Worm (Caenorhabditis elegans) whole organism, young adult: ENCODE measurements around the gene W07G4.1.

Experiments used
- B0336.3 ChIP-seq: fragments of 200-800 bp; sonication (Bioruptor generic); IDR thresholded peaks from 2 replicates; pipeline ENCODE4 v1.3.6; 2022; ENCODE audit warnings: missing genetic modification characterization, missing compliant biosample characterization
- F22D6.2 ChIP-seq: sonication (generic microtip); optimal IDR thresholded peaks from 2 replicates; lab custom pipeline; 2016; ENCODE audit warnings: mild to moderate bottlenecking, missing genetic modification characterization, missing compliant biosample characterization
- F37B4.10 ChIP-seq: fragments of 200-800 bp; sonication (Bioruptor generic); IDR thresholded peaks from 2 replicates; pipeline ENCODE4 v1.3.6; 2022; ENCODE audit warnings: missing genetic modification characterization, missing compliant biosample characterization
- F55B11.4 ChIP-seq: sonication (generic microtip); optimal IDR thresholded peaks from 2 replicates; lab custom pipeline; 2016; ENCODE audit warnings: missing compliant biosample characterization, missing genetic modification characterization, borderline replicate concordance; ENCODE audit not compliant: insufficient read depth
- F57A8.1 ChIP-seq: fragments of 200-800 bp; sonication (Bioruptor generic); optimal IDR thresholded peaks from 2 replicates; lab custom pipeline; 2018; ENCODE audit warnings: mild to moderate bottlenecking, missing genetic modification characterization, moderate library complexity, missing compliant biosample characterization
- K12H6.12 ChIP-seq: fragments of 200-800 bp; sonication (Bioruptor generic); optimal IDR thresholded peaks from 2 replicates; lab custom pipeline; 2018; ENCODE audit warnings: mild to moderate bottlenecking, missing genetic modification characterization, missing compliant biosample characterization
- Y53G8AR.9 ChIP-seq: fragments of 200-800 bp; sonication (Bioruptor generic); conservative IDR thresholded peaks from 2 replicates; pipeline ENCODE4 v1.3.6; 2022; ENCODE audit warnings: missing genetic modification reagents, missing genetic modification characterization, missing compliant biosample characterization
- Y56A3A.18 ChIP-seq: fragments of 200-800 bp; sonication (Bioruptor generic); IDR thresholded peaks from 2 replicates; pipeline ENCODE4 v1.3.6; 2022; ENCODE audit warnings: missing genetic modification reagents, missing genetic modification characterization, missing compliant biosample characterization
- Y95B8A.8 ChIP-seq: fragments of 200-800 bp; sonication (Bioruptor generic); IDR thresholded peaks from 2 replicates; pipeline ENCODE4 v1.3.6; 2022; ENCODE audit warnings: missing genetic modification reagents, missing genetic modification characterization, missing compliant biosample characterization
- aptf-2 ChIP-seq: fragments of 200-800 bp; sonication (Bioruptor generic); conservative IDR thresholded peaks from 2 replicates; pipeline ENCODE4 v1.3.6; 2022; ENCODE audit warnings: missing genetic modification reagents, missing genetic modification characterization, missing compliant biosample characterization
- aptf-3 ChIP-seq: fragments of 200-800 bp; sonication (Bioruptor generic); IDR thresholded peaks from 2 replicates; pipeline ENCODE4 v1.3.6; 2022; ENCODE audit warnings: missing genetic modification characterization, missing compliant biosample characterization
- attf-3 ChIP-seq: fragments of 200-800 bp; sonication (Bioruptor generic); conservative IDR thresholded peaks from 2 replicates; pipeline ENCODE4 v1.3.6; 2022; ENCODE audit warnings: missing genetic modification reagents, missing genetic modification characterization, missing compliant biosample characterization
- bed-1 ChIP-seq: fragments of 200-800 bp; sonication (Bioruptor generic); IDR thresholded peaks from 2 replicates; pipeline ENCODE4 v1.3.6; 2022; ENCODE audit warnings: missing genetic modification reagents, missing genetic modification characterization, missing compliant biosample characterization
- cebp-1 ChIP-seq, 2 experiments: fragments of 200-800 bp in 1 of 2; sonication (Bioruptor generic) in 1 of 2; sonication (generic microtip) in 1 of 2; IDR thresholded peaks in 1 of 2; optimal IDR thresholded peaks in 1 of 2; 2 replicates each; pipeline versions ENCODE4 v1.3.6 to Lab custom; 2017 to 2022; ENCODE audit warnings: missing compliant biosample characterization in 2 of 2, missing genetic modification characterization in 2 of 2, mild to moderate bottlenecking in 1 of 2, missing genetic modification reagents in 1 of 2, moderate library complexity in 1 of 2
- cebp-2 ChIP-seq: fragments of 200-800 bp; sonication (Bioruptor generic); IDR thresholded peaks from 2 replicates; pipeline ENCODE4 v1.3.6; 2022; ENCODE audit warnings: missing genetic modification characterization, missing compliant biosample characterization
- ceh-27 ChIP-seq: fragments of 200-800 bp; sonication (Bioruptor generic); optimal IDR thresholded peaks from 2 replicates; lab custom pipeline; 2018; ENCODE audit warnings: mild to moderate bottlenecking, missing genetic modification characterization, moderate library complexity, missing compliant biosample characterization
- ceh-40 ChIP-seq: fragments of 200-800 bp; sonication (Bioruptor generic); IDR thresholded peaks from 2 replicates; pipeline ENCODE4 v1.3.6; 2022; ENCODE audit warnings: missing genetic modification characterization, missing compliant biosample characterization
- dpff-1 ChIP-seq: sonication (generic microtip); optimal IDR thresholded peaks from 2 replicates; lab custom pipeline; 2017; ENCODE audit warnings: mild to moderate bottlenecking, missing genetic modification characterization, missing compliant biosample characterization
- dpl-1 ChIP-seq: fragments of 150-350 bp; optimal IDR thresholded peaks from 2 replicates; lab custom pipeline; 2014; ENCODE audit warnings: missing biosample characterization, missing genetic modification reagents, missing genetic modification characterization
- egl-44 ChIP-seq: fragments of 200-800 bp; sonication (Bioruptor generic); IDR thresholded peaks from 2 replicates; pipeline ENCODE4 v1.3.6; 2022; ENCODE audit warnings: missing genetic modification reagents, missing genetic modification characterization, missing compliant biosample characterization
- ets-4 ChIP-seq: fragments of 200-800 bp; sonication (Bioruptor generic); optimal IDR thresholded peaks from 2 replicates; lab custom pipeline; 2018; ENCODE audit warnings: mild to moderate bottlenecking, missing genetic modification characterization, missing compliant biosample characterization
- hlh-12 ChIP-seq: sonication (generic microtip); optimal IDR thresholded peaks from 2 replicates; lab custom pipeline; 2016; ENCODE audit warnings: missing genetic modification characterization, missing compliant biosample characterization
- hmg-1.2 ChIP-seq: fragments of 200-800 bp; sonication (Bioruptor generic); IDR thresholded peaks from 2 replicates; pipeline ENCODE4 v1.3.6; 2022; ENCODE audit warnings: missing genetic modification reagents, missing genetic modification characterization, missing compliant biosample characterization
- hrde-1 ChIP-seq: sonication (generic microtip); optimal IDR thresholded peaks from 2 replicates; lab custom pipeline; 2016; ENCODE audit warnings: missing genetic modification characterization, mild to moderate bottlenecking, missing compliant biosample characterization, moderate library complexity, missing genotype, missing genetic modification reagents, borderline replicate concordance
- hsf-1 ChIP-seq: fragments of 200-800 bp; sonication (Bioruptor generic); IDR thresholded peaks from 2 replicates; pipeline ENCODE4 v1.3.6; 2022; ENCODE audit warnings: missing genetic modification reagents, missing genetic modification characterization, missing compliant biosample characterization
- lin-54 ChIP-seq: fragments of 200-800 bp; sonication (Bioruptor generic); optimal IDR thresholded peaks from 2 replicates; lab custom pipeline; 2018; ENCODE audit warnings: mild to moderate bottlenecking, missing genetic modification characterization, missing compliant biosample characterization
- lir-1 ChIP-seq: fragments of 200-800 bp; sonication (Bioruptor generic); conservative IDR thresholded peaks from 2 replicates; pipeline ENCODE4 v1.3.6; 2022; ENCODE audit warnings: missing genetic modification reagents, missing genetic modification characterization, missing compliant biosample characterization
- madf-3 ChIP-seq: fragments of 200-800 bp; sonication (Bioruptor generic); IDR thresholded peaks from 2 replicates; pipeline ENCODE4 v1.3.6; 2022; ENCODE audit warnings: missing genetic modification reagents, missing genetic modification characterization, missing compliant biosample characterization
- madf-6 ChIP-seq: fragments of 200-800 bp; sonication (Bioruptor generic); IDR thresholded peaks from 2 replicates; pipeline ENCODE4 v1.3.6; 2022; ENCODE audit warnings: missing genetic modification reagents, missing genetic modification characterization, missing compliant biosample characterization
- madf-8 ChIP-seq: fragments of 200-800 bp; sonication (Bioruptor generic); conservative IDR thresholded peaks from 2 replicates; pipeline ENCODE4 v1.3.6; 2022; ENCODE audit warnings: missing genetic modification reagents, missing genetic modification characterization, missing compliant biosample characterization
- mes-4 ChIP-seq: sonication (generic microtip); optimal IDR thresholded peaks from 2 replicates; lab custom pipeline; 2016; ENCODE audit warnings: missing genotype, missing genetic modification characterization, missing compliant biosample characterization
- nfya-1 ChIP-seq: sonication (generic microtip); optimal IDR thresholded peaks from 2 replicates; lab custom pipeline; 2017; ENCODE audit warnings: antibody characterized with exemption, missing compliant biosample characterization, missing genetic modification characterization, borderline replicate concordance; ENCODE audit not compliant: insufficient read depth
- nfya-2 ChIP-seq: fragments of 200-800 bp; sonication (Bioruptor generic); IDR thresholded peaks from 2 replicates; pipeline ENCODE4 v1.3.6; 2022; ENCODE audit warnings: missing genetic modification reagents, missing genetic modification characterization, missing compliant biosample characterization
- nhr-120 ChIP-seq: fragments of 200-800 bp; sonication (Bioruptor generic); IDR thresholded peaks from 2 replicates; pipeline ENCODE4 v1.3.6; 2022; ENCODE audit warnings: missing genetic modification characterization, missing compliant biosample characterization
- pbrm-1 ChIP-seq: fragments of 200-800 bp; sonication (Bioruptor generic); IDR thresholded peaks from 2 replicates; pipeline ENCODE4 v1.3.6; 2022; ENCODE audit warnings: missing genetic modification reagents, missing genetic modification characterization, missing compliant biosample characterization
- rpc-1 ChIP-seq, 2 experiments: fragments of 150-350 bp in 1 of 2; sonication (generic microtip) in 1 of 2; optimal IDR thresholded peaks; 2 replicates each; lab custom pipeline; 2014 to 2018; ENCODE audit warnings: missing biosample characterization in 1 of 2, missing genetic modification characterization in 1 of 2, missing genetic modification reagents in 1 of 2, missing genotype in 1 of 2
- sea-2 ChIP-seq: fragments of 200-800 bp; sonication (Bioruptor generic); IDR thresholded peaks from 2 replicates; pipeline ENCODE4 v1.3.6; 2022; ENCODE audit warnings: missing genetic modification characterization, missing compliant biosample characterization
- snpc-1.1 ChIP-seq: sonication (generic microtip); optimal IDR thresholded peaks from 2 replicates; lab custom pipeline; 2017; ENCODE audit warnings: missing genetic modification characterization, mild to moderate bottlenecking, missing compliant biosample characterization, antibody characterized with exemption, moderate library complexity, missing genotype, missing genetic modification reagents; ENCODE audit not compliant: insufficient read depth
- snpc-4 ChIP-seq, 5 experiments: fragments of 150-350 bp in 1 of 5; sonication (generic microtip) in 4 of 5; optimal IDR thresholded peaks; 2 replicates each; lab custom pipeline; 2014 to 2018; ENCODE audit warnings: missing genetic modification characterization in 5 of 5, missing biosample characterization in 3 of 5, antibody characterized with exemption in 2 of 5, mild to moderate bottlenecking in 2 of 5, missing compliant biosample characterization in 2 of 5, missing genotype in 2 of 5, moderate library complexity in 2 of 5, missing genetic modification reagents in 1 of 5
- tlf-1 ChIP-seq: fragments of 200-800 bp; sonication (Bioruptor generic); optimal IDR thresholded peaks from 2 replicates; lab custom pipeline; 2018; ENCODE audit warnings: mild to moderate bottlenecking, missing genetic modification characterization, missing compliant biosample characterization
- zfh-2 ChIP-seq: fragments of 200-800 bp; sonication (Bioruptor generic); conservative IDR thresholded peaks from 2 replicates; pipeline ENCODE4 v1.3.6; 2022; ENCODE audit warnings: missing genetic modification reagents, missing genetic modification characterization, missing compliant biosample characterization
- zim-3 ChIP-seq: sonication (generic microtip); optimal IDR thresholded peaks from 2 replicates; lab custom pipeline; 2017; ENCODE audit warnings: mild to moderate bottlenecking, missing genetic modification characterization, moderate library complexity, missing compliant biosample characterization
- ztf-22 ChIP-seq: fragments of 200-800 bp; sonication (Bioruptor generic); optimal IDR thresholded peaks from 2 replicates; lab custom pipeline; 2018; ENCODE audit warnings: mild to moderate bottlenecking, missing genetic modification characterization, moderate library complexity, missing compliant biosample characterization
- ztf-26 ChIP-seq: sonication (generic microtip); optimal IDR thresholded peaks from 2 replicates; lab custom pipeline; 2017; ENCODE audit warnings: missing genetic modification characterization, missing compliant biosample characterization
- ztf-6 ChIP-seq: fragments of 200-800 bp; sonication (Bioruptor generic); IDR thresholded peaks from 2 replicates; pipeline ENCODE4 v1.3.6; 2022; ENCODE audit warnings: missing genetic modification reagents, missing genetic modification characterization, missing compliant biosample characterization

W07G4.1 gene

DNA sequence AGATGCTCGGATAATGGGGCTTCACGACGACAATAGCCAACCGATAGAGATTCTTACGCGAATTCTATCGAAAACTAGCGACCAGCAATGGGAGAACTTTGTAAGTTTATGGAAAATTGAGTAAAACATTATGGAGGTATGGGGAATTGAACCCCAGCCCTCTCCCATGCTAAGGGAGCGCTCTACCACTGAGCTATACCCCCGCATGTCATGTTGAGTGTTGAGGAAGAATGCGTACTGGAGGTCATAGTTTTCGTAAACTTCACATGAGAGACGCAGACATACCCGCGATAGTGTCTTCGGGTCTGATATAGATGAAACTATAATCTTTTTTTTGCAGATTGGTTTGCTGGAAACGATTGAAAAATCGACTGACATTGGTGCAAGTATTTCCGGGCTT, 29.9 kb upstream of the W07G4.1 start (continued):
- 0 out of 2 replicates have a peak, but pooled peaks have one; percentile 28 for TF ChIP-seq ztf-6 (GFP tag; lab: Robert Waterston, UW)
- TF ChIP-seq mes-4 (tag; lab: Kevin White, UChicago), result peak; percentile 67
- no peak for TF ChIP-seq Y95B8A.8 (GFP tag; lab: Robert Waterston, UW)
- TF ChIP-seq madf-3 (GFP tag; lab: Robert Waterston, UW), result no peak
- TF ChIP-seq cebp-1 (GFP tag; IDR thresholded peaks at IDR 0.05; lab: Robert Waterston, UW), result no peak
- peak; percentile 67 for TF ChIP-seq cebp-1 (tag; optimal IDR thresholded peaks at IDR 0.05; lab: Kevin White, UChicago)
- TF ChIP-seq nfya-2, result no peak
- TF ChIP-seq madf-6, result peak; percentile 65
- TF ChIP-seq zfh-2, result 0 out of 2 replicates have a peak, but pooled peaks have one; percentile 36
- peak; percentile 63 for TF ChIP-seq hrde-1 (tag; lab: Kevin White, UChicago)
- peak; percentile 84; the same call in 1 of the 2 replicates for TF ChIP-seq egl-44 (GFP tag; lab: Robert Waterston, UW)
- TF ChIP-seq snpc-1.1 (tag; lab: Kevin White, UChicago), result no peak
- TF ChIP-seq Y56A3A.18 (GFP tag; lab: Robert Waterston, UW), result peak; percentile 39; the same call in 1 of the 2 replicates
- peak; percentile 63 for TF ChIP-seq lin-54 (GFP tag; lab: Kevin White, UChicago)
- TF ChIP-seq madf-8 (GFP tag; lab: Robert Waterston, UW), result no peak
- TF ChIP-seq ceh-40, result peak; percentile 18; the same call in 1 of the 2 replicates
- peak; percentile 51 for TF ChIP-seq ztf-26 (tag; lab: Kevin White, UChicago)
- TF ChIP-seq rpc-1 (optimal IDR thresholded peaks at IDR 0.05; lab: Kevin White, UChicago), result peak; percentile 90
- peak; percentile 77 for TF ChIP-seq rpc-1 (tag; optimal IDR thresholded peaks at IDR 0.05; lab: Kevin White, UChicago)
- no peak for TF ChIP-seq dpl-1 (GFP tag; lab: Kevin White, UChicago)
- TF ChIP-seq F22D6.2 (tag; lab: Kevin White, UChicago), result no peak
- peak; percentile 49 for TF ChIP-seq snpc-4 (GFP tag; optimal IDR thresholded peaks at IDR 0.05; lab: Kevin White, UChicago)
- peak in 3 of 4 experiments; percentile 52 to 73 (median 61) for TF ChIP-seq snpc-4 (tag; optimal IDR thresholded peaks at IDR 0.05; lab: Kevin White, UChicago)
- peak; percentile 67 for TF ChIP-seq pbrm-1 (GFP tag; lab: Robert Waterston, UW)
- TF ChIP-seq tlf-1, result no peak
- TF ChIP-seq ceh-27 (GFP tag; lab: Kevin White, UChicago), result peak; percentile 37
- TF ChIP-seq Y53G8AR.9 (GFP tag; lab: Robert Waterston, UW), result peak; percentile 29; the same call in 1 of the 2 replicates
- TF ChIP-seq ets-4 (GFP tag; lab: Kevin White, UChicago), result no peak
- no peak for TF ChIP-seq hsf-1 (GFP tag; lab: Robert Waterston, UW)
- no peak for TF ChIP-seq sea-2
- peak; percentile 37 for TF ChIP-seq B0336.3 (GFP tag; lab: Robert Waterston, UW)
- TF ChIP-seq attf-3 (GFP tag; lab: Robert Waterston, UW), result peak; percentile 58
- peak; percentile 58 for TF ChIP-seq K12H6.12 (tag; lab: Kevin White, UChicago)
- TF ChIP-seq hmg-1.2, result peak; percentile 78
- TF ChIP-seq zim-3 (tag; lab: Kevin White, UChicago), result peak; percentile 87
- TF ChIP-seq bed-1 (GFP tag; lab: Robert Waterston, UW), result no peak
- TF ChIP-seq nfya-1 (tag; lab: Kevin White, UChicago), result no peak
- peak; percentile 2 for TF ChIP-seq hlh-12 (tag; lab: Kevin White, UChicago)
- no peak for TF ChIP-seq dpff-1 (tag; lab: Kevin White, UChicago)
- peak; percentile 38 for TF ChIP-seq F57A8.1 (GFP tag; lab: Kevin White, UChicago)
- TF ChIP-seq F37B4.10, result no peak
- TF ChIP-seq aptf-2 (GFP tag; lab: Robert Waterston, UW), result no peak
- TF ChIP-seq ztf-22 (GFP tag; lab: Kevin White, UChicago), result no peak
- 0 out of 2 replicates have a peak, but pooled peaks have one; percentile 42 for TF ChIP-seq lir-1
- no peak for TF ChIP-seq F55B11.4
- no peak for TF ChIP-seq nhr-120 (GFP tag; lab: Robert Waterston, UW)
- TF ChIP-seq aptf-3, result 0 out of 2 replicates have a peak, but pooled peaks have one; percentile 13
- TF ChIP-seq cebp-2 (GFP tag; lab: Robert Waterston, UW), result peak; percentile 83; the same call in 1 of the 2 replicates
- TF ChIP-seq, all 124 proteins: peak for 70
